Worm (Caenorhabditis elegans) whole organism, L1 larva: ENCODE data around the gene cyp-43A1.

ENCODE experiments used
- F16B12.6 ChIP-seq: fragments of 150-350 bp; optimal IDR thresholded peaks from 2 replicates; lab custom pipeline; 2014; ENCODE audit warnings: missing biosample characterization, missing genetic modification characterization
- aha-1 ChIP-seq: fragments of 150-350 bp; optimal IDR thresholded peaks from 2 replicates; lab custom pipeline; 2014; ENCODE audit warnings: missing biosample characterization, missing genetic modification characterization
- aly-2 ChIP-seq: fragments of 150-350 bp; optimal IDR thresholded peaks from 2 replicates; lab custom pipeline; 2014; ENCODE audit warnings: missing biosample characterization, missing genetic modification characterization
- blmp-1 ChIP-seq: fragments of 150-350 bp; optimal IDR thresholded peaks from 2 replicates; lab custom pipeline; 2014; ENCODE audit warnings: missing biosample characterization, missing genetic modification characterization
- ceh-63 ChIP-seq: fragments of 200-800 bp; sonication (Bioruptor generic); optimal IDR thresholded peaks from 2 replicates; lab custom pipeline; 2018; ENCODE audit warnings: mild to moderate bottlenecking, missing genetic modification characterization, missing compliant biosample characterization
- ceh-8 ChIP-seq: fragments of 200-800 bp; sonication (Bioruptor generic); optimal IDR thresholded peaks from 2 replicates; lab custom pipeline; 2018; ENCODE audit warnings: mild to moderate bottlenecking, missing genetic modification characterization, moderate library complexity, missing compliant biosample characterization
- ceh-88 ChIP-seq: fragments of 200-800 bp; sonication (Bioruptor generic); IDR thresholded peaks from 2 replicates; pipeline ENCODE4 v1.3.6; 2022; ENCODE audit warnings: missing genetic modification characterization, missing compliant biosample characterization
- ceh-90 ChIP-seq: sonication (generic microtip); optimal IDR thresholded peaks from 2 replicates; lab custom pipeline; 2016; ENCODE audit warnings: missing genetic modification characterization, missing compliant biosample characterization
- dpl-1 ChIP-seq, 3 experiments: fragments of 150-350 bp in 2 of 3; sonication (generic microtip) in 1 of 3; optimal IDR thresholded peaks; 2 replicates each; lab custom pipeline; 2014 to 2017; ENCODE audit warnings: missing biosample characterization in 3 of 3, missing genetic modification characterization in 3 of 3, missing genetic modification reagents in 3 of 3
- dsc-1 ChIP-seq: sonication (generic microtip); optimal IDR thresholded peaks from 2 replicates; lab custom pipeline; 2016; ENCODE audit warnings: mild to moderate bottlenecking, missing genetic modification characterization, missing compliant biosample characterization
- efl-1 ChIP-seq, 4 experiments: fragments of 150-350 bp; optimal IDR thresholded peaks in 3 of 4; peaks in 1 of 4; 1 replicate in 1 of 4; 2 replicates in 3 of 4; lab custom pipeline; 2014; ENCODE audit warnings: missing biosample characterization in 2 of 4, missing genetic modification characterization in 2 of 4, missing genetic modification reagents in 2 of 4
- efl-3 ChIP-seq: fragments of 200-800 bp; sonication (Bioruptor generic); optimal IDR thresholded peaks from 2 replicates; lab custom pipeline; 2018; ENCODE audit warnings: mild to moderate bottlenecking, missing genetic modification characterization, missing compliant biosample characterization
- egl-13 ChIP-seq: sonication (generic microtip); optimal IDR thresholded peaks from 2 replicates; lab custom pipeline; 2016; ENCODE audit warnings: missing genotype, missing genetic modification reagents, missing genetic modification characterization, missing compliant biosample characterization
- elt-3 ChIP-seq, 6 experiments: fragments of 150-350 bp in 1 of 6; sonication (generic microtip); optimal IDR thresholded peaks; 2 replicates each; lab custom pipeline; 2017 to 2018; ENCODE audit warnings: missing biosample characterization in 6 of 6, missing genetic modification characterization in 6 of 6, inconsistent platforms in 1 of 6
- ets-5 ChIP-seq: fragments of 200-800 bp; sonication (Bioruptor generic); IDR thresholded peaks from 2 replicates; pipeline ENCODE4 v1.3.6; 2022; ENCODE audit warnings: missing genetic modification characterization, missing compliant biosample characterization
- fkh-8 ChIP-seq: sonication (generic microtip); optimal IDR thresholded peaks from 2 replicates; lab custom pipeline; 2016; ENCODE audit warnings: mild to moderate bottlenecking, missing genetic modification characterization, missing compliant biosample characterization
- fos-1 ChIP-seq: fragments of 150-350 bp; optimal IDR thresholded peaks from 2 replicates; lab custom pipeline; 2014; ENCODE audit warnings: missing biosample characterization, missing genetic modification characterization
- hlh-17 ChIP-seq: fragments of 200-800 bp; sonication (Bioruptor generic); optimal IDR thresholded peaks from 2 replicates; lab custom pipeline; 2018; ENCODE audit warnings: missing genetic modification characterization, mild to moderate bottlenecking, missing compliant biosample characterization, moderate library complexity, borderline replicate concordance
- hlh-4 ChIP-seq: sonication (generic microtip); optimal IDR thresholded peaks from 2 replicates; lab custom pipeline; 2016; ENCODE audit warnings: mild to moderate bottlenecking, missing genetic modification characterization, missing compliant biosample characterization
- isw-1 ChIP-seq: fragments of 200-800 bp; sonication (Bioruptor generic); IDR thresholded peaks from 2 replicates; pipeline ENCODE4 v1.3.6; 2022; ENCODE audit warnings: missing genetic modification characterization, missing compliant biosample characterization
- jun-1 ChIP-seq: fragments of 150-350 bp; optimal IDR thresholded peaks from 2 replicates; lab custom pipeline; 2014; ENCODE audit warnings: missing biosample characterization, missing genetic modification reagents, missing genetic modification characterization
- lin-13 ChIP-seq: fragments of 150-350 bp; optimal IDR thresholded peaks from 2 replicates; lab custom pipeline; 2014; ENCODE audit warnings: missing biosample characterization, missing genetic modification reagents, missing genetic modification characterization
- lin-14 ChIP-seq: fragments of 200-800 bp; sonication (Bioruptor generic); optimal IDR thresholded peaks from 2 replicates; lab custom pipeline; 2018; ENCODE audit warnings: mild to moderate bottlenecking, missing genetic modification characterization, moderate library complexity, missing compliant biosample characterization
- lin-15B ChIP-seq: fragments of 150-350 bp; sonication (generic microtip); optimal IDR thresholded peaks from 3 replicates; lab custom pipeline; 2014; ENCODE audit warnings: missing biosample characterization, missing genetic modification characterization
- lin-35 ChIP-seq, 2 experiments: fragments of 150-350 bp; optimal IDR thresholded peaks; 2 replicates each; lab custom pipeline; 2014; ENCODE audit warnings: missing biosample characterization in 2 of 2, missing genetic modification characterization in 2 of 2, missing genetic modification reagents in 2 of 2
- lir-3 ChIP-seq: sonication (generic microtip); optimal IDR thresholded peaks from 2 replicates; lab custom pipeline; 2016; ENCODE audit warnings: mild to moderate bottlenecking, missing genetic modification characterization, moderate library complexity, missing compliant biosample characterization; ENCODE audit not compliant: poor library complexity
- lsy-2 ChIP-seq, 2 experiments: fragments of 150-350 bp; optimal IDR thresholded peaks; 2 replicates each; lab custom pipeline; 2014; ENCODE audit warnings: missing biosample characterization in 2 of 2, missing genetic modification characterization in 2 of 2
- mep-1 ChIP-seq: fragments of 150-350 bp; optimal IDR thresholded peaks from 2 replicates; lab custom pipeline; 2014; ENCODE audit warnings: missing biosample characterization, missing genetic modification characterization
- nhr-12 ChIP-seq: sonication (generic microtip); optimal IDR thresholded peaks from 2 replicates; lab custom pipeline; 2017; ENCODE audit warnings: missing biosample characterization, missing genetic modification characterization
- nhr-19 ChIP-seq: fragments of 200-800 bp; sonication (Bioruptor generic); conservative IDR thresholded peaks from 2 replicates; pipeline ENCODE4 v1.3.6; 2022; ENCODE audit warnings: missing genetic modification characterization, missing compliant biosample characterization
- nhr-20 ChIP-seq: sonication (generic microtip); optimal IDR thresholded peaks from 2 replicates; lab custom pipeline; 2016; ENCODE audit warnings: mild to moderate bottlenecking, missing genetic modification characterization, missing compliant biosample characterization
- nhr-237 ChIP-seq: fragments of 150-350 bp; optimal IDR thresholded peaks from 2 replicates; lab custom pipeline; 2014; ENCODE audit warnings: missing biosample characterization, missing genetic modification characterization
- nhr-28 ChIP-seq: fragments of 150-350 bp; optimal IDR thresholded peaks from 2 replicates; lab custom pipeline; 2014; ENCODE audit warnings: missing biosample characterization, missing genetic modification characterization
- nhr-47 ChIP-seq: sonication (generic microtip); optimal IDR thresholded peaks from 2 replicates; lab custom pipeline; 2016; ENCODE audit warnings: mild to moderate bottlenecking, missing genetic modification characterization, moderate library complexity, missing compliant biosample characterization
- nhr-71 ChIP-seq: sonication (generic microtip); optimal IDR thresholded peaks from 2 replicates; lab custom pipeline; 2016; ENCODE audit warnings: mild to moderate bottlenecking, missing genetic modification characterization, moderate library complexity, missing compliant biosample characterization
- nhr-84 ChIP-seq: sonication (generic microtip); optimal IDR thresholded peaks from 2 replicates; lab custom pipeline; 2017; ENCODE audit warnings: missing biosample characterization, missing genetic modification characterization
- nhr-85 ChIP-seq: sonication (generic microtip); peaks from one replicate; lab custom pipeline; 2016; ENCODE audit warnings: missing genetic modification characterization, inconsistent platforms, missing compliant biosample characterization
- nhr-90 ChIP-seq: sonication (generic microtip); optimal IDR thresholded peaks from 2 replicates; lab custom pipeline; 2016; ENCODE audit warnings: mild to moderate bottlenecking, missing genetic modification characterization, missing compliant biosample characterization; ENCODE audit not compliant: poor library complexity
- pag-3 ChIP-seq: sonication (generic microtip); optimal IDR thresholded peaks from 2 replicates; lab custom pipeline; 2017; ENCODE audit warnings: missing genetic modification characterization, mild to moderate bottlenecking, missing compliant biosample characterization, antibody characterized with exemption, borderline replicate concordance; ENCODE audit not compliant: insufficient read depth
- pqm-1 ChIP-seq: sonication (generic microtip); optimal IDR thresholded peaks from 3 replicates; lab custom pipeline; 2017; ENCODE audit warnings: missing biosample characterization, missing genetic modification characterization
- skn-1 ChIP-seq: fragments of 150-350 bp; optimal IDR thresholded peaks from 2 replicates; lab custom pipeline; 2014; ENCODE audit warnings: missing biosample characterization, missing genetic modification characterization
- snu-23 ChIP-seq: sonication (generic microtip); optimal IDR thresholded peaks from 2 replicates; lab custom pipeline; 2016; ENCODE audit warnings: missing genetic modification characterization, missing compliant biosample characterization
- sptf-1 ChIP-seq: fragments of 150-350 bp; optimal IDR thresholded peaks from 2 replicates; lab custom pipeline; 2014; ENCODE audit warnings: missing biosample characterization, missing genetic modification characterization
- tbx-2 ChIP-seq: sonication (generic microtip); optimal IDR thresholded peaks from 2 replicates; lab custom pipeline; 2016; ENCODE audit warnings: missing genetic modification characterization, missing compliant biosample characterization
- unc-62 ChIP-seq: fragments of 150-350 bp; optimal IDR thresholded peaks from 2 replicates; lab custom pipeline; 2014; ENCODE audit warnings: missing biosample characterization, missing genetic modification reagents, missing genetic modification characterization
- unc-86 ChIP-seq: sonication (generic microtip); optimal IDR thresholded peaks from 2 replicates; lab custom pipeline; 2016; ENCODE audit warnings: missing genetic modification characterization, missing compliant biosample characterization
- unc-98 ChIP-seq: fragments of 200-800 bp; sonication (Bioruptor generic); IDR thresholded peaks from 2 replicates; pipeline ENCODE4 v1.3.6; 2022; ENCODE audit warnings: missing genetic modification characterization, missing compliant biosample characterization
- xbp-1 ChIP-seq: sonication (generic microtip); optimal IDR thresholded peaks from 2 replicates; lab custom pipeline; 2016; ENCODE audit warnings: missing genetic modification characterization, missing compliant biosample characterization
- zip-4 ChIP-seq: fragments of 200-800 bp; sonication (Bioruptor generic); optimal IDR thresholded peaks from 2 replicates; lab custom pipeline; 2018; ENCODE audit warnings: mild to moderate bottlenecking, missing genetic modification characterization, moderate library complexity, missing compliant biosample characterization
- ztf-4 ChIP-seq: fragments of 150-350 bp; optimal IDR thresholded peaks from 2 replicates; lab custom pipeline; 2014; ENCODE audit warnings: missing biosample characterization, missing genetic modification characterization

cyp-43A1 gene

DNA sequence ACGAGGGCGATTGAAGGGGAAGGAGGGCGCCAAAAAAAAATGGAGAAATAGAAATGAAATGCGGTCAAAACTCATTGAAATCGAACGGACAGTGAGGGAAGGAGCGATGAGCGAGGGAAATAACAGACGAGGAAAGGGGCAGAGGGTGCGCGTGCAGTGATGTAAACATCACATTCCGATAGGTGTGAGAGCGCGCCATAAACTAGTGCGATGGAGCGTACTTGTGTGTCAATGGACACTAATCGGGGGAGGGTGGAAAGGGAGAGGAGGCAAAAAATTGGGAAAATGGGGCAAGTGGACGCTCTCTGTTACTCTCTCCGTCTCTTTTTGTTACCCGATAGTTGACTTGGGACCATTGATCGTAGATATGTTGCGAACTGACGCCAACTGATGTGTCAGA lies 49.6 kb downstream of the cyp-43A1 start (continued):
- peak; percentile 12 for TF ChIP-seq dsc-1 (tag; lab: Kevin White, UChicago)
- peak; percentile 51 for TF ChIP-seq xbp-1
- TF ChIP-seq elt-3 (tag; optimal IDR thresholded peaks at IDR 0.05; lab: Kevin White, UChicago) = no peak
- no peak for TF ChIP-seq aly-2 (tag; lab: Kevin White, UChicago)
- TF ChIP-seq snu-23 = peak; percentile 68
- no peak for TF ChIP-seq isw-1 (GFP tag; lab: Robert Waterston, UW)
- peak; percentile 42 for TF ChIP-seq tbx-2 (tag; lab: Kevin White, UChicago)
- peak; percentile 15 for TF ChIP-seq fos-1 (tag; lab: Kevin White, UChicago)
- TF ChIP-seq pag-3 (tag; lab: Kevin White, UChicago) = no peak
- TF ChIP-seq nhr-47 = peak; percentile 45
- no peak for TF ChIP-seq zip-4 (GFP tag; lab: Kevin White, UChicago)
- TF ChIP-seq ztf-4 (tag; lab: Kevin White, UChicago) = peak; percentile 5
- TF ChIP-seq nhr-237 (tag; lab: Kevin White, UChicago) = no peak
- TF ChIP-seq nhr-71 (tag; lab: Kevin White, UChicago) = peak; percentile 70
- peak; percentile 68 for TF ChIP-seq blmp-1
- peak; percentile 39 to 75 for TF ChIP-seq lsy-2 (tag; optimal IDR thresholded peaks at IDR 0.05; lab: Kevin White, UChicago)
- no peak for TF ChIP-seq nhr-12 (tag; lab: Kevin White, UChicago)
- peak; percentile 53 for TF ChIP-seq skn-1 (tag; lab: Kevin White, UChicago)
- TF ChIP-seq efl-1 (optimal IDR thresholded peaks at IDR 0.05; lab: Kevin White, UChicago) = peak; percentile 28 to 47
- TF ChIP-seq efl-1 (GFP tag; optimal IDR thresholded peaks at IDR 0.05 in 1 of 2; lab: Kevin White, UChicago) = peak; percentile 24 to 93
- TF ChIP-seq nhr-28 = no peak
- TF ChIP-seq efl-3 = no peak
- TF ChIP-seq hlh-4 (tag; lab: Kevin White, UChicago) = no peak
- TF ChIP-seq lin-13 (GFP tag; lab: Kevin White, UChicago) = peak; percentile 35
- TF ChIP-seq nhr-85 (tag; lab: Kevin White, UChicago) = peak; percentile 78
- TF ChIP-seq nhr-20 = peak; percentile 58
- TF ChIP-seq aha-1 = no peak
- TF ChIP-seq unc-86 (tag; lab: Kevin White, UChicago) = peak; percentile 18
- no peak for TF ChIP-seq hlh-17 (GFP tag; lab: Kevin White, UChicago)
- no peak for TF ChIP-seq ceh-88 (GFP tag; lab: Robert Waterston, UW)
- no peak for TF ChIP-seq sptf-1 (tag; lab: Kevin White, UChicago)
- peak; percentile 25 to 66 (median 44) for TF ChIP-seq dpl-1 (GFP tag; optimal IDR thresholded peaks at IDR 0.05; lab: Kevin White, UChicago)
- peak; percentile 65 to 79 for TF ChIP-seq lin-35 (GFP tag; optimal IDR thresholded peaks at IDR 0.05; lab: Kevin White, UChicago)
- no peak for TF ChIP-seq ceh-8 (GFP tag; lab: Kevin White, UChicago)
- peak; percentile 4 for TF ChIP-seq nhr-90 (tag; lab: Kevin White, UChicago)
- no peak for TF ChIP-seq ceh-63
- TF ChIP-seq ceh-90 = no peak
- peak; percentile 51 for TF ChIP-seq nhr-19 (GFP tag; lab: Robert Waterston, UW)

DNA sequence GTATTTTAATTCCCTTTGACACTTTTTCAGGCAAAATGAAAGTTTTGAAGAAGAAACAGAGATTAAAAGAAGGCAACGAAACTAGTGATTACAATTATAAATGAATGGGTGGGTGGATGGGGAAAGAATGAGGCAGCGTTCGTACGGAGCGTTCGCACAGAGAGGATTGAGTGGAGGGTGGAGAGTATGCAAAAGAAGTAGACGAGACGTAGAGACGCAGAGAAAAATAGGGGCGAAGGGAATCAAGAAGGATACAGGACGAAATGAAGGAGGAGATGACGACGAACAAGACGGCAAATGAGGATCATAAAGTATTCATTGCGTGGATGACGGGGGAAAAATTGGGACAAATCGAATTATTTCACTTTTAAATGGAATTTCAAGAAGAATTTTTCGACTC lies 50.4 kb downstream of the cyp-43A1 start:
- TF ChIP-seq nhr-84 (tag; lab: Kevin White, UChicago) = no peak
- peak; percentile 49 for TF ChIP-seq mep-1
- TF ChIP-seq skn-1 (tag; lab: Kevin White, UChicago) = no peak
- no peak for TF ChIP-seq unc-98 (GFP tag; lab: Robert Waterston, UW)
- peak; percentile 18 for TF ChIP-seq blmp-1
- TF ChIP-seq pag-3 (tag; lab: Kevin White, UChicago) = no peak
- no peak for TF ChIP-seq hlh-17 (GFP tag; lab: Kevin White, UChicago)
- no peak for TF ChIP-seq hlh-4 (tag; lab: Kevin White, UChicago)
- no peak for TF ChIP-seq efl-3
- TF ChIP-seq nhr-71 (tag; lab: Kevin White, UChicago) = no peak
- TF ChIP-seq ets-5 (GFP tag; lab: Robert Waterston, UW) = no peak
- TF ChIP-seq egl-13 (tag; lab: Kevin White, UChicago) = no peak
- TF ChIP-seq unc-62 (GFP tag; lab: Kevin White, UChicago) = no peak
- TF ChIP-seq lsy-2 (tag; optimal IDR thresholded peaks at IDR 0.05; lab: Kevin White, UChicago) = no peak
- TF ChIP-seq lir-3 (tag; lab: Kevin White, UChicago) = no peak
- no peak for TF ChIP-seq ztf-4 (tag; lab: Kevin White, UChicago)
- no peak for TF ChIP-seq fkh-8 (tag; lab: Kevin White, UChicago)
- no peak for TF ChIP-seq F16B12.6
- no peak for TF ChIP-seq lin-13 (GFP tag; lab: Kevin White, UChicago)
- no peak for TF ChIP-seq nhr-85 (tag; lab: Kevin White, UChicago)
- no peak for TF ChIP-seq pqm-1 (tag; lab: Kevin White, UChicago)
- no peak for TF ChIP-seq jun-1 (tag; lab: Kevin White, UChicago)
- no peak for TF ChIP-seq ceh-88 (GFP tag; lab: Robert Waterston, UW)
- no peak for TF ChIP-seq lin-15B (tag; lab: Kevin White, UChicago)
- TF ChIP-seq fos-1 (tag; lab: Kevin White, UChicago) = no peak
- TF ChIP-seq aha-1 = no peak
- TF ChIP-seq lin-14 (GFP tag; lab: Kevin White, UChicago) = peak; percentile 49
- TF ChIP-seq nhr-28 = no peak
- no peak for TF ChIP-seq sptf-1 (tag; lab: Kevin White, UChicago)
